Worm (Caenorhabditis elegans): ENCODE data around the gene ZK1320.5.

The ZK1320.5 gene

DNA sequence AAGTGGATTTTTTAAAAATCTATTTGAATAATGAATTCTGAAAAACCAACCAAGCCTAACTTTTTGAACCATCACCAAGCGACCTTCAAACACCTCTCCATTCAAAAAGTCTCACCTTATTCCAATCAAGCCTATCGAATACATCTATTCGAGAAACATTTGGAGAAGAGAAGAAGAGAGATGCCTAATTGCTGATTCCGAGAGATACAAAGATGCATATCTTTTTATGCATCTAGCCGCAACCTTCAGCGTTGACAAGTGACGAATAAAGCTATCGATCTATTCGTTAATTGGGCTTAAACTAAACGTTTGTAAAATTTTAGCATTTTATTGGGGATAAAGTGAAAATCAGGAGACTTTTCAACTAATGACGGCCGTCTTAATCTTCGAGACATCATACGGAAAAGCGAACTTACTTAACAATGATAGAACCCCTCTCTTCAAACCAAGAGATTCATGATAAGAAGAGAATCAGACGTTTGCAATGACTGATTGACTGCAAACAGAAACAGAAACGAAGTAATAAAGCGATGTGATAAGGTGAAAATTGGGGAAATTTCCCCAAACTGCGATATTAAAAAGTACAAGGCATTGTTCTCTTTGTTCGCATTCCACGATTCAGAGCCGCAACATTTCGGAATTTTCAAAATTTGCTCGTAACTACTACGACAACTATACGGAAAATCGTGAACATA lies 20.4 kb downstream of the ZK1320.5 start:
- TF ChIP-seq unc-62 (GFP tag; optimal IDR thresholded peaks at IDR 0.05), result no peak

DNA sequence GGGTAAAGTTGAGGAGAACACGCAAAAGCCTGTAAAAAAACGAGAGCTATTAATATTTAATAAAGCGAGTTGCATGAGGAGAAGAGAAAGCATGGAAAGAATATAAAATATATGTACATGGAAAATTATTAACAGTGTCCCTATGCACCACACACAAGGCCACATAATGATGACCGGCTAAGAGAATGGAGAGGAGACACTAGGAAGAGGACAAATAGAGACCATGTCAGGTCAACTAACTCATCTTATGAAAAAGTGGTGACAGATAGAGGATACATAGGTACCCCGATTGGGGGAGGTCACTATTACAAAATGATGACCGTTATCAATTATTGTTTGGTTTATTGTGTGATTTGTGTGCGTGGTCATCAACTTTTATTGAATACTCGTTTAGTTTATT lies 21.0 kb downstream of the ZK1320.5 start, which contains the start of gene fzr-1:
TSS of gene fzr-1 (minus strand) at position 29 of the 400 bp plus-strand sequence.
- no peak for TF ChIP-seq unc-62 (GFP tag; optimal IDR thresholded peaks at IDR 0.05)

DNA sequence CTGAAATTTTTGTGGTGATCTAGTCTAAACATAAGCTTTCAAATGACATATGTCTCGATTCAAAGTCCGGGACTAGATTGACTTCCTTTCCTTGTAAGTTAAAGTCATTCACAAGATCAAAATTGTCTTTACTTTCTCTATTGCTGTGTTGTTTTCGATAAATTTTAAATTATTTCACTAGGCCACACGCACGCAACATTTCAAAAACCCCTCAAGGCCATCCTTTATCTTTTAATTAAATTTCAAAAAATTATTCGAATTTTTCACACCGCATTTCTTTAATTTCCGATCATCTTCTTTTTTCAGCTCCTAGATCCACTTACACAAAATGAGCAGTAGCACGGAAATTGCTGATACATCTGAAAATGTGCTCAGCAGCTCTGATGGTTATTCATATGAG lies 29.2 kb downstream of the ZK1320.5 start, which contains the start of gene ZK1307.7:
TSS of gene ZK1307.7 (plus strand) at position 301 of the 400 bp plus-strand sequence.
- TF ChIP-seq unc-62 (GFP tag; optimal IDR thresholded peaks at IDR 0.05), result no peak

DNA sequence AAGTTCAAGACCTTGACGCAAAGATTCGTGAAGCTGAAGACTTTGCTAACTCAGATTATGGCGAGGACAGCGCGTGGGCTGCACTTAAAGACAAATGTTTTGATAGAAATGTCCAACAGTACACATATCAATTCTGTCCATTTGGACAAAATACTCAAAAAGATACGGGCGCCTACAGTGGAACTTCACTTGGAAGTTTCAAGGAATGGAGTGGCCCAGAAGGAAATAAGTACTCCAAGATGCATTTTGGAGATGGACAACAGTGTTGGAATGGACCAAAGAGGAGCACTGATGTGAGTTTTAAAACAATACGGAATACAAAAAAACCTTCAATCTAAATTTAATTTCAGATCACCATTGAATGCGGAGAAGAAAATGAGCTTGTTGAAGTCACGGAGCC lies 39.5 kb downstream of the ZK1320.5 start:
- TF ChIP-seq unc-62 (GFP tag; optimal IDR thresholded peaks at IDR 0.05), result no peak

DNA sequence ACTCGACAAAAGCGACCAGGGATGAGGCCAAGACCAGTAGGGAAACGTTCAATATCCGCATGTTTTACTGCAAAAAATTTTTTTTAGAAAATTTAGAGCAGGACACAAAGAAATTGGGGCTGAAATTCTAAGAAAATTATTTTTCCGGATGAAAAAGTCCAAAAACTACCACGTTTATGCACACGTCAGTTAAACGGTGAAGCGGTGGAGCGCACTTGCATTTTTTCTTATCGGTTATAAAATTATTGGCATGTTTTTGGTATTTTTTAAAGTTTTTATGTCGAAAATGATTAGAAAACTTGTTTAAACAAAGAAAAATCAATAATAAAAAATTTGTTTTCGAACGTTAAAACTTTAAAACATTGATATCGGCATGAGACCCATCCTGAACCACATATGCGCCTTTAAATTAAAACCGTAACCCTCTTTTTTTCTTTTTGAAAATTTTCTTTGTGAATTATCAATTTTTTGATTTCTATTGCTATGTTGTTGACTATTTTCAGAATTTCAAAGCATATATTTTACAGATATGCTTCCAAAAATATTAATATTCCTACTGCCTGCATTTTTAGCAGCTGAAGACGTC lies 41.3 kb downstream of the ZK1320.5 start, which contains the start of the genes dnj-20 and ZK1307.8:
TSS of gene dnj-20 (minus strand) at position 67 of the 586 bp plus-strand sequence.
TSS of gene ZK1307.8 (plus strand) at position 504 of the 586 bp plus-strand sequence.
- TF ChIP-seq unc-62 (GFP tag; optimal IDR thresholded peaks at IDR 0.05), result no peak

DNA sequence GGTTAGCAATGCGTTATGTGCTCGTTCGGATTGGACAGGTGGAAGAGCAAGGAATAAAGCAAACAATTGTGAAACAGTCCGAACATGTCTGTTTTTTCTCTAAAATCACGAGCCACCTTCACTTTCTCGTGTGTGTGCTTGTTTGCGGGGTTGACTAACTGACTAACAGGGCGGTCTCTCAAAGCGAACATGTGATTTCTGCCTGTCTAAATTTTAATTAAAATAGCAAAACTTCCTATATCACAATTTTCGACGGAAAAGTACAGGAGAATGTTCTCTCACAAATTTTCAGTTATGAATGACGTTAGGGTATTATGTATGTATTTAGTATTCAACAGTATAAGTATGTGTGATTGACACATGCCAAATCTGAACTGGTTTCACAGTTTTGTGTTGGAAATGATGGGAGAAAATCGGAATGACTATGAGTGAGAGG lies 43.5 kb downstream of the ZK1320.5 start:
- TF ChIP-seq unc-62 (GFP tag; optimal IDR thresholded peaks at IDR 0.05), result no peak

DNA sequence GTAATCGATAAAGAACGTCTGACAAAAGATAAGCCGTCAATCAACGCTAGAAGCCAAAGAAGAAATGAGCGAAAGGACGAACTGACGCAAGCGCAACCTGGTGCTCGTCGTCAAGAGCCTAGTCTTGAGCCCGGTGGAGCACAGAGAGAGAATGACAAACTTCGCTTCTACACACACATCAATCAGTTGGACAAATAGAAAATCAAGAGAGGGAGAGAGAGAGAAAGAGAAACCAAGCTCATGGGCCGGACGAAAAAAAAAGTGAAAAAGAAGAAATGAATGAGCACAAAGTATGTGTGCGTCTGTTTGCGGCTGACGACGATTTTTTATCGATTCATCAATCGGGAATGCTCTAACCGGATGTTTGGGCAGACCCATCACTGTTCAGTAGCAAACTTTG lies 44.4 kb downstream of the ZK1320.5 start:
- TF ChIP-seq unc-62 (GFP tag; optimal IDR thresholded peaks at IDR 0.05), result no peak

DNA sequence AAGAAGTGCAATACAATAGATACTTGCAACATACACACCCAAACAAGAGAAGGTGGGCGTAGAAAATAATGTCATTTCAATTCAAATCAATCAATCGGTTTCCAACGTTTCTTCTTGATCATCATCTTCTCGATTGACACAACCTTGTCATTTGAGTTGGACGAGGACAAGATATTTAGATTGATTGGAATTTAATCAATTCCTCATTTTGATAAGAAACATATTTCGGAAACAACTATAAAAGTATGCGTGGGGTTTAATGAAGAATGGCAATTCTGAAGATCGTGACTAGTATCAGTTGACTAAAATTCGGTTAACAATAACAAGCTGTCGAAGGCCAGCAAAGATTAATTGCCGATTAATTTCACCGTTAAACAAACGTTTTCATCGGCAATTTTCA lies 44.9 kb downstream of the ZK1320.5 start:
- no peak for TF ChIP-seq unc-62 (GFP tag; optimal IDR thresholded peaks at IDR 0.05)

DNA sequence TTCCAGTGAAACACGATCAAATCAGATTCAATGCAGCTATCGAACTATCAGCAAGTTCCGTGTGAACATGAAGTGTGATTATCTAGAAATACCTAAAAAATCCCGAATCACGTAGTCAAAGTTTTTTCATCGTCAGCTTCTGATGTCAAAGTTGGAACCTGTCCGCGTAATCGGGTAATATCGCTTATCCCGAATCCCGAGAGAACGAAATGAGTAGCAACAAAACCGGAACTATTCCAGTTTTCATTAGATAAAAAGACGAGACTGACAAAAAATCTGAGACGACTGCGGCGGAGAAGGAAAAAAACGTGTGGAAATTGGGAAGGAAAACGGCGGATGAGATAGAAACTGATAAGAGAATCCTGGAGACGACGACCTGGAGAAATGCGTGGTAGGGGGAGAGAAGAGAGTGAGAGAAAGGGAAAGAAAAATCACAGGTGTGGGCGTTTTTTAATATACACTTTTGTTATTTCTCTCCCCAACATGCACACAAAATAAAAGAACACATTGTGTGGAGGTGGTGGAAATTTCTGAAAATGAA lies 45.4 kb downstream of the ZK1320.5 start:
- no peak for TF ChIP-seq unc-62 (GFP tag; optimal IDR thresholded peaks at IDR 0.05)

DNA sequence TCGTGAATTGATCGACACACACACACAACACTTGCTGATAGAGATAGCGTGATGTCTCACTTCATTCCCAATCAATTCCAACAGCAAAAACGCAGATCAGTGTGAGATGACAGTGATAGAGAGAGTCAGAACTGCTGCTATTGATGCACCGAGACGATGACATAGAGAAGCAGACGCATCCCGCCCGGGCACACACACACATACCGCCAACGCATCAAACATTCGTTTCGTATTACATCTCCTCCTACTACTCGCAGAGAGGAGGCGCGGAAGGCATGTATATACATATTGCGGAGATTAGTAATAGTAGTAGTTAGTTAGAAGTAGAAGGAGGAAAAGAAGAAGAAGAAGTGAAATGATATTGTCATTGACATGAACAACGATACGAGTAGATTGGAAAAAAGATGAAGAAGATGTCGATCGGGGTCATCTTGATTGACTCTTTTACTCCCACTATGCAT lies 46.0 kb downstream of the ZK1320.5 start:
- no peak for TF ChIP-seq unc-62 (GFP tag; optimal IDR thresholded peaks at IDR 0.05)

DNA sequence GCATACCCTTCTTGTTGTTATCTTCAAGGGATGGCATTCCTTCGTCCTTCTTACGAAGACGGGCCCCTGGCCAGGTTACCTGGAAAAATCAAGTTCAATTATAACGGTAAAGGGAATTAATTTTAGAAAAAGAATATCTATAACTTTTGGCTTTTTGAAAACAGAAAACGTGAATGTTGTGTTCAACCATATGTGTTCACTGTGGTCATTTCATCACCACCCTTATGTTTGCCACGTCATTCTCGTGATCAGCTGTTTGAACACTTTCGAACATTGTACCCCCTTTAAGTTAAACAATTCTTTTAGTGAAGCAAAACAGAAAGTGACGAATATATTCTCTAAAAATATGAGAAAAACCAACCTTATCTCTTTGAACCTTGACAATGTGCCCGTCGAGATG lies 46.7 kb downstream of the ZK1320.5 start:
- TF ChIP-seq unc-62 (GFP tag; optimal IDR thresholded peaks at IDR 0.05), result no peak

DNA sequence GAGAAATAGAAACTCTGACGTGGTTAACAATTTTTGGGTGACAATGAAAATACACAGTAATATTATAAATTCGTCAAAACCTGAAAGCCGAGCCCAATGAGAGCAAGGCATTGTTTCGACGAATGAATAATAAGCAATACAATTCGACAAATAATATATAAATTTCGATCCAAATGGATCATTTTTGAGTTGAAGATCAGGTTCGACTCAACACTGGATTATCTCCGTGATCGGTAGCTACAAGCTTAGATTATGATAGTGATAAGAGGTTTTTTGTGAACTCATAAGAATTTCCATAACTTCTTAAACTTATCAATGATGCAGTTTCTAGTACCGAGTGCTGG lies 47.6 kb downstream of the ZK1320.5 start:
- TF ChIP-seq unc-62 (GFP tag; optimal IDR thresholded peaks at IDR 0.05), result no peak

DNA sequence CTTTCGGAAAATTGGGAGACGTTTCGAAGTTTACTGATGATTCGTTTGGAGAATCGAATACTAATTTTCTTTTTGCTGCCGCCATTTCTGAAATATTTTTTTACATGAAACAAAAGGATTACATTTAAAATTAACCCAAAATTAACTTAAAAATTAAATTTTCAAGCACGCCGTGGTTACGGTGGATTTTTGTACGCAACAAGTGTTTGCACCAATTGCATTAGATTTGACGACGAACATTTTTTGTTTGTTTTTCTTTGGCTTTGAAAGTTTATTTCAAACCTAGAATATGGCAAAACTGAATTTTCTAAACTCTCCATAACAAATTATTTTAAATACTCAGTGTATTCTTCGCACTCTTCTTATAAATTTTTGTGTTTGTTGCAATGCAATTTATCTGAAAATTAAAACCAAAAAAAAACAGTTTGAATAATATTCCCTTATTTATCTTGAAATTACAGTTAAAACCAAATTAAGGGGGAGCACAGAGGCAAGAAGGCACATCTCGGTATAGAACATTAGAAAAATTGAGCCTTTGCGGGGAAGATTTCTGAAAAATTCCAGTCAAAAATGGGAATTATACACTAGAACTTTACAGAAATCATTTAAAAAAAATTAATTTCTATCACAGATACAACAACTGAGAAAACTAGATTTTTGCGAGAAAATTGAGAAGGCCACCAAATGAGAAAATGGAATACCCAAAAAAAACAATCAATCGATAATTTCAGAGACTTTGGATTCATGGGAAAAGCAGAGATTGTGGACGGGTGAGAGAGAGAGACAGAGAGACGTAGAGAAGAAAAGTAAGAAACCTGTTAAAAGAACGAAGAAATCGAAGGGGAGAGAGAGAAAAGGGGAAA lies 48.2 kb downstream of the ZK1320.5 start, which contains the start of gene hal-3:
TSS of gene hal-3 (minus strand) at position 87 of the 863 bp plus-strand sequence.
- TF ChIP-seq unc-62 (GFP tag; optimal IDR thresholded peaks at IDR 0.05), result no peak

DNA sequence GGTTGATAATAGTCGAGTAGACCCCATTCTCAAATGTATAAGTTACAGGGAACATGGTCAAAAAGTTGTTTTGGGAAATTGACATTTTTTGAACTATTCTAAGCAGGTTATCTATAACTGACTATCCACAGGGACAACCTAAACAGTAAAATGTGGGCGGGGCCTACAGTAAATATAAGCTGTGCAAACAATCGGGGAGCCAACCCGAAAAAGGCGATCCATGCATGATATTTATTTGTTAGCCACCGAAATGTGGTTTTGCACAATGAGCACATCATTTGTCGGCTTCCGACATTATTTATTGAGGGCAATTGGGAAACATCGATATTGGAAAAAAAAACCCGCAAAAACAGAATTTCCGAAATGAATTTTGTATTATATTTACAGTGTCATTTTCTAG lies 50.7 kb downstream of the ZK1320.5 start, which contains the start of gene hlh-6:
TSS of gene hlh-6 (minus strand) at position 101 of the 400 bp plus-strand sequence.
- TF ChIP-seq unc-62 (GFP tag; optimal IDR thresholded peaks at IDR 0.05), result no peak
